Worm (Caenorhabditis elegans) whole organism, mixed stage, embryonic: ENCODE results near the gene ver-3.

Experiments
- M03D4.4 ChIP-seq: sonication (generic microtip); optimal IDR thresholded peaks from 2 replicates; lab custom pipeline; 2017; ENCODE audit warnings: mild to moderate bottlenecking, missing genetic modification characterization, missing compliant biosample characterization
- bed-3 ChIP-seq: fragments of 200-800 bp; sonication (Bioruptor generic); optimal IDR thresholded peaks from 3 replicates; lab custom pipeline; 2018; ENCODE audit warnings: mild to moderate bottlenecking, missing genetic modification characterization, moderate library complexity, missing compliant biosample characterization
- blmp-1 ChIP-seq: fragments of 150-350 bp; optimal IDR thresholded peaks from 2 replicates; lab custom pipeline; 2014; ENCODE audit warnings: missing biosample characterization, missing genetic modification characterization
- ceh-39 ChIP-seq: fragments of 150-350 bp; optimal IDR thresholded peaks from 2 replicates; lab custom pipeline; 2014; ENCODE audit warnings: missing biosample characterization, missing genetic modification characterization
- ceh-43 ChIP-seq: fragments of 200-800 bp; sonication (Bioruptor generic); optimal IDR thresholded peaks from 2 replicates; lab custom pipeline; 2018; ENCODE audit warnings: mild to moderate bottlenecking, missing genetic modification characterization, moderate library complexity, missing compliant biosample characterization
- ceh-83 ChIP-seq: fragments of 200-800 bp; sonication (Bioruptor generic); optimal IDR thresholded peaks from 2 replicates; lab custom pipeline; 2018; ENCODE audit warnings: mild to moderate bottlenecking, missing genetic modification characterization, missing compliant biosample characterization
- ces-1 ChIP-seq: fragments of 150-350 bp; optimal IDR thresholded peaks from 2 replicates; lab custom pipeline; 2014; ENCODE audit warnings: missing biosample characterization, missing genetic modification reagents, missing genetic modification characterization
- cnd-1 ChIP-seq: fragments of 200-800 bp; sonication (Bioruptor generic); optimal IDR thresholded peaks from 2 replicates; lab custom pipeline; 2018; ENCODE audit warnings: mild to moderate bottlenecking, missing genetic modification characterization, missing compliant biosample characterization
- drap-1 ChIP-seq: fragments of 200-800 bp; sonication (Bioruptor generic); optimal IDR thresholded peaks from 3 replicates; lab custom pipeline; 2018; ENCODE audit warnings: mild to moderate bottlenecking, missing genetic modification characterization, missing compliant biosample characterization
- elt-3 ChIP-seq: fragments of 150-350 bp; optimal IDR thresholded peaks from 2 replicates; lab custom pipeline; 2014; ENCODE audit warnings: missing biosample characterization, missing genetic modification characterization
- flh-1 ChIP-seq: fragments of 200-800 bp; sonication (Bioruptor generic); optimal IDR thresholded peaks from 2 replicates; lab custom pipeline; 2018; ENCODE audit warnings: mild to moderate bottlenecking, missing genetic modification characterization, moderate library complexity, missing compliant biosample characterization
- ham-2 ChIP-seq: fragments of 200-800 bp; sonication (Bioruptor generic); optimal IDR thresholded peaks from 2 replicates; lab custom pipeline; 2018; ENCODE audit warnings: mild to moderate bottlenecking, missing genetic modification characterization, missing compliant biosample characterization
- hlh-1 ChIP-seq: fragments of 150-350 bp; optimal IDR thresholded peaks from 2 replicates; lab custom pipeline; 2014; ENCODE audit warnings: missing biosample characterization, missing genetic modification reagents, missing genetic modification characterization
- lin-13 ChIP-seq: fragments of 150-350 bp; optimal IDR thresholded peaks from 2 replicates; lab custom pipeline; 2014; ENCODE audit warnings: missing biosample characterization, missing genetic modification characterization
- lin-32 ChIP-seq: fragments of 200-800 bp; sonication (Bioruptor generic); optimal IDR thresholded peaks from 2 replicates; lab custom pipeline; 2018; ENCODE audit warnings: mild to moderate bottlenecking, missing genetic modification characterization, missing compliant biosample characterization
- lsy-2 ChIP-seq: fragments of 150-350 bp; optimal IDR thresholded peaks from 2 replicates; lab custom pipeline; 2014; ENCODE audit warnings: missing biosample characterization, missing genetic modification characterization
- mab-5 ChIP-seq: fragments of 150-350 bp; optimal IDR thresholded peaks from 2 replicates; lab custom pipeline; 2014; ENCODE audit warnings: missing biosample characterization, missing genetic modification characterization
- mep-1 ChIP-seq: fragments of 150-350 bp; optimal IDR thresholded peaks from 2 replicates; lab custom pipeline; 2017; ENCODE audit warnings: missing biosample characterization, missing genetic modification reagents, missing genetic modification characterization, inconsistent platforms
- mls-2 ChIP-seq: sonication (generic microtip); optimal IDR thresholded peaks from 2 replicates; lab custom pipeline; 2016; ENCODE audit warnings: mild to moderate bottlenecking, missing genetic modification characterization, moderate library complexity, missing compliant biosample characterization
- nhr-12 ChIP-seq: fragments of 150-350 bp; optimal IDR thresholded peaks from 2 replicates; lab custom pipeline; 2014; ENCODE audit warnings: missing biosample characterization, missing genetic modification characterization
- nhr-2 ChIP-seq: fragments of 150-350 bp; optimal IDR thresholded peaks from 2 replicates; lab custom pipeline; 2014; ENCODE audit warnings: missing biosample characterization, missing genetic modification characterization
- nhr-237 ChIP-seq: fragments of 150-350 bp; optimal IDR thresholded peaks from 2 replicates; lab custom pipeline; 2014; ENCODE audit warnings: missing biosample characterization, missing genetic modification characterization
- nhr-28 ChIP-seq: fragments of 150-350 bp; optimal IDR thresholded peaks from 2 replicates; lab custom pipeline; 2014; ENCODE audit warnings: missing biosample characterization, missing genetic modification characterization
- sem-2 ChIP-seq: fragments of 200-800 bp; sonication (Bioruptor generic); optimal IDR thresholded peaks from 2 replicates; lab custom pipeline; 2018; ENCODE audit warnings: mild to moderate bottlenecking, missing genetic modification characterization, missing compliant biosample characterization
- snpc-4 ChIP-seq: fragments of 150-350 bp; optimal IDR thresholded peaks from 2 replicates; lab custom pipeline; 2014; ENCODE audit warnings: missing biosample characterization, missing genetic modification characterization
- sptf-1 ChIP-seq: sonication (generic microtip); optimal IDR thresholded peaks from 2 replicates; lab custom pipeline; 2017; ENCODE audit warnings: mild to moderate bottlenecking, missing genetic modification characterization, moderate library complexity, missing compliant biosample characterization
- tbx-8 ChIP-seq: fragments of 200-800 bp; sonication (Bioruptor generic); optimal IDR thresholded peaks from 2 replicates; lab custom pipeline; 2018; ENCODE audit warnings: mild to moderate bottlenecking, missing genetic modification characterization, moderate library complexity, missing compliant biosample characterization
- unc-120 ChIP-seq: sonication (generic microtip); optimal IDR thresholded peaks from 2 replicates; lab custom pipeline; 2017; ENCODE audit warnings: missing genetic modification characterization, missing compliant biosample characterization; ENCODE audit not compliant: poor library complexity, severe bottlenecking
- unc-39 ChIP-seq: fragments of 150-350 bp; optimal IDR thresholded peaks from 2 replicates; lab custom pipeline; 2014; ENCODE audit warnings: missing biosample characterization, missing genetic modification characterization
- unc-62 ChIP-seq: fragments of 150-350 bp; optimal IDR thresholded peaks from 2 replicates; lab custom pipeline; 2014; ENCODE audit warnings: missing biosample characterization, missing genetic modification reagents, missing genetic modification characterization
- zip-8 ChIP-seq: fragments of 150-350 bp; optimal IDR thresholded peaks from 2 replicates; lab custom pipeline; 2014; ENCODE audit warnings: missing biosample characterization, missing genetic modification characterization
- ztf-11 ChIP-seq: fragments of 150-350 bp; optimal IDR thresholded peaks from 2 replicates; lab custom pipeline; 2014; ENCODE audit warnings: missing biosample characterization, missing genetic modification characterization

Gene ver-3

DNA sequence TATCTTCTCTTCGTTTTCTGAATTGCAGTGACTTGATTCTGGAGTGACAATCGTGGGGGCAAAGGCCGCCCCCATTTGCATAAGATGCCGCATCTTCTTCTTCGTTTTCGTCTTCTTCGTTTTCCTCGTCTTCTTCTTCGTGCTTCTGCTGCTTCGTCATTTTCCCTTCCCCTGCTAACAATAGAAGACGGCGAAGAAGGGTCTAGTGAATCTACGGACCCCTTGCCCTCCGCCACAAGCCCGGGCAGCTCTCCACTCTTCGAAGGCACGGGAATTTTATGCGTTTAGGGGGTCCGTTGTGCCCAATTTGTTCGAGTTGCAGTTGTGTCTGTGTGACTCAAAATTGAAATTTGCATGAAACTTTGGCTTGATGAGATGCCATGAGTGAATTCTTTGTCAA is 39.6 kb downstream of the ver-3 start:
- TF ChIP-seq ceh-39 (tag; lab: Kevin White, UChicago) (no peak), ces-1 (GFP tag; lab: Kevin White, UChicago) (peak; percentile 68)

DNA sequence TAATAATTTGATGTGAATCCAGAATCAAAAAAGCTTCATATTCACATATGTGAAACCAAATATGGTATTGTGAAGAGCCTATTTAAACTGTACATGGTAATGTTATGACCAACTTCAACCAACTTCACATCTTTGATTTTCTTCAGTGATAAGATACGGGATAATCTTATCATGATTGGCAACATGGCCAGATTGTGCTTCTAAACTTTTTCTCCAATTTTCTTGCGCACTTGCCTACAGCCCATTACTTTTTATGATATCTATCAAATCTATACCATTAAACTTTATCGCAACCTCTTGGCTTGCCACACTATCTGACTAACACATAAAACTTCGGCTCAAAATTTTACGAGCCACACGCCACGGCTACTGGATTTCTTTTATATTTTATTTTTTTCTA is 40.1 kb downstream of the ver-3 start:
- TF ChIP-seq hlh-1 (no peak), ceh-83 (GFP tag; lab: Kevin White, UChicago) (no peak), unc-120 (tag; lab: Kevin White, UChicago) (no peak), unc-62 (no peak), tbx-8 (GFP tag; lab: Kevin White, UChicago) (no peak), nhr-12 (tag; lab: Kevin White, UChicago) (no peak), elt-3 (tag; lab: Kevin White, UChicago) (no peak), M03D4.4 (tag; lab: Kevin White, UChicago) (no peak), cnd-1 (tag; lab: Kevin White, UChicago) (no peak), ceh-43 (GFP tag; lab: Kevin White, UChicago) (no peak), ceh-39 (tag; lab: Kevin White, UChicago) (no peak), unc-39 (no peak), bed-3 (no peak), mls-2 (tag; lab: Kevin White, UChicago) (no peak), snpc-4 (no peak), ztf-11 (tag; lab: Kevin White, UChicago) (no peak)

DNA sequence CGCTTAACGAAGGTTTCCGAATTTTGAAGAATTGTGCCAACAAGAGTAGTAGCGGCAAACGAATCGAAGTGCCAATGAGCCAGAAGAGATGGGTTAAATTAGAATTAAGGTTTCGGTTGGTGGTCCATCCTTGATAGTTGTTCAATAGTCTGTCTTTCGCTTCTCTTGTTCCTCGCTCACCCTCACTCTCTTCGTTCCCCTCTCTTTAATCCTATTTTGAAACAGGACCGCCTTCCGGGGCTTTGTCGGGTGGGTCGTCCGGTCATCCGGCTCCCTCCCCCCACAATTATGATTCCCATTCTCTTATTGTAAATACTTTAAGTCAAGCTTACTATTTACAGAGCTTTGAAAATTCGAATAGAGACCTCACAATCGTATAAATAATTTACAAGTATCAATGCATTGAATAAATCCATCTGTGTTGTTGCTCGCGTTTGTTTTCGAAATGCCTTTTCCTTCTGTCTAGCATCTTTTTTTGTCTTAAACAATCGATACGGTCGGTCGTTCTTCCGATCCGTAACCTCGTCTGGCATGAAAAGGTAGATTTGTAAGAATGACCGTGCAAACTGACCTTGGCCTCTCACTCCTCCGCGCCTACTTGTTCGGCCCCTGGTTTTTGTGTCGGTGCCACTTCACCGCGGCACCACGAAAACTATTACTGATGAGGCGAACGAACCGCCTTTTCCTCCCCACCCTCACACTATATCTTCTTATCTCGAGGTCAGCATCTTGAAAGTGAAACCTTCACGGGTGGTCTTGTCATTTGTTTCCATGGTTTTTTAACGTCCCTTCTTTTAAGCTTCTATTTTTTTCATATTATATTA is 41.1 kb downstream of the ver-3 start:
- no peak for TF ChIP-seq nhr-237 (tag; lab: Kevin White, UChicago)
- peak; percentile 92 for TF ChIP-seq ces-1 (GFP tag; lab: Kevin White, UChicago)
- TF ChIP-seq mls-2 (tag; lab: Kevin White, UChicago), result peak; percentile 41
- TF ChIP-seq nhr-28 (tag; lab: Kevin White, UChicago), result no peak
- TF ChIP-seq sptf-1, result no peak

DNA sequence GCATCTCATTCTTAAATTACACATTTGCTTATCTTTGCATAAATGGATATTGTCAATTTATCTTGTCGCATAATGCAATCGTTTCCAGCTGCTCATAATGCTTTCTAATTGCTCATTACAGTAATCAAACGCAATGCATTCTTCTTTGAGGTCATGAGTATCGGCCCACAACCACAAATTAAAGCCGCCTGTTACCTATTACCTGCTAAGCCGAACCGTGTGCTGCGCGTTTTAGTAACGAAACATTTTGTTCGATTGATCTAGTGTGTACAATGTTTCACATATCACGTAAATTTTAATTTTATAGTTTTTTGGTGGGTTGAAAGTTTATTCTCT is 41.6 kb downstream of the ver-3 start:
- TF ChIP-seq ces-1 (GFP tag; lab: Kevin White, UChicago) (peak; percentile 48), sptf-1 (no peak)

DNA sequence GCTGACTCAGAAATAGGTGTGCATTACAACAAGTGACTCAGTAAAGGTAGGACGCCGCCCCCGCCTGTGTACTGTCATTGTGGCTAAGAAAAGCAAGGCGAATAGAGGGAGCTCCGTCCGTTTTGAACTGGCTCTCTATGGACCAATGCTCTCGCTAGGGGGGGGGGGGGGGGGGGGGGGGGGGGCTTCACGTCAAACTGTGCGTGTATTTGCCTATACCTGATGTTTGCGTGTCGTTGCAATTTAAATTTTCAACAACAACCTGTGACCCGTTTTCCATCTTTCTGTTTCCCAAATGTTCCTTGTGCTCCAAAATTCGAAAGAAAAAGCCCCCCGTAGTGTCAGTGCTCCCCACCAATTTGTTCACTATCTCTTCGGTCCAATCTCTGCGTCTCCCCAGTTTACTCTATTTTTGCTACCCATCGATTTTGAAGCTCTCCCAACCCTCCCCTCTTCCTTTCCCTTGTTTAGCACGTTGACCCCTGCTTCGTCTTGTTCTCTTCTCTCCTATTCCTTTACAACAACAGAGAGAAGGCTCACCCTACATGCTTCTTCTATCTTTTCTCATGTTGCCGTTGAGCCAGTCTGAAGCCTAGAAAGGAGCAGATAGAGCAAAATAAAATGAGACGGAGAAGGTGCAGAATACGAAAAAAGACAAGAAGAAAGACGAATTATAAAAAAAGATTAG is 42.3 kb downstream of the ver-3 start:
- no peak for TF ChIP-seq flh-1 (GFP tag; lab: Kevin White, UChicago)
- TF ChIP-seq unc-39, result no peak
- TF ChIP-seq blmp-1, result no peak
- TF ChIP-seq ham-2 (GFP tag; lab: Kevin White, UChicago), result no peak
- peak; percentile 33 for TF ChIP-seq mep-1 (tag; lab: Kevin White, UChicago)
- no peak for TF ChIP-seq snpc-4
- TF ChIP-seq ztf-11 (tag; lab: Kevin White, UChicago), result no peak
- TF ChIP-seq lin-13 (tag; lab: Kevin White, UChicago), result no peak
- TF ChIP-seq ceh-83 (GFP tag; lab: Kevin White, UChicago), result no peak
- no peak for TF ChIP-seq nhr-2 (tag; lab: Kevin White, UChicago)
- peak; percentile 6 for TF ChIP-seq cnd-1 (tag; lab: Kevin White, UChicago)
- TF ChIP-seq mab-5 (tag; lab: Kevin White, UChicago), result no peak
- TF ChIP-seq elt-3 (tag; lab: Kevin White, UChicago), result no peak
- no peak for TF ChIP-seq lin-32 (GFP tag; lab: Kevin White, UChicago)
- TF ChIP-seq bed-3, result no peak
- TF ChIP-seq sptf-1, result peak; percentile 32
- no peak for TF ChIP-seq drap-1
- TF ChIP-seq nhr-28 (tag; lab: Kevin White, UChicago), result no peak
- no peak for TF ChIP-seq hlh-1
- TF ChIP-seq mls-2 (tag; lab: Kevin White, UChicago), result peak; percentile 2
- TF ChIP-seq unc-62, result no peak
- TF ChIP-seq lsy-2 (tag; lab: Kevin White, UChicago), result no peak
- TF ChIP-seq nhr-12 (tag; lab: Kevin White, UChicago), result no peak
- no peak for TF ChIP-seq sem-2 (GFP tag; lab: Kevin White, UChicago)
- TF ChIP-seq ceh-39 (tag; lab: Kevin White, UChicago), result no peak
- TF ChIP-seq ces-1 (GFP tag; lab: Kevin White, UChicago), result peak; percentile 78
- no peak for TF ChIP-seq zip-8
- TF ChIP-seq tbx-8 (GFP tag; lab: Kevin White, UChicago), result no peak
- peak; percentile 56 for TF ChIP-seq unc-120 (tag; lab: Kevin White, UChicago)
- TF ChIP-seq M03D4.4 (tag; lab: Kevin White, UChicago), result no peak
- TF ChIP-seq nhr-237 (tag; lab: Kevin White, UChicago), result no peak
